Worm (Caenorhabditis elegans): ENCODE data around the gene vhp-1.
A peak's percentile ranks its signal among the peaks of the same experiment; 100 is the strongest.

vhp-1 gene

ce11 chrII:5330206-5330686 is 7.2 kb downstream of the vhp-1 start (continued):
- TF ChIP-seq ctbp-1 (GFP tag; IDR thresholded peaks at IDR 0.05) (no peak), ztf-11 (tag; optimal IDR thresholded peaks at IDR 0.05) (no peak), egl-27 (tag; optimal IDR thresholded peaks at IDR 0.05) (no peak), dmd-8 (GFP tag; IDR thresholded peaks at IDR 0.05) (no peak), saeg-2 (GFP tag; IDR thresholded peaks at IDR 0.05) (0 out of 2 replicates have a peak, but pooled peaks have one; percentile 42), ztf-7 (tag; optimal IDR thresholded peaks at IDR 0.05) (peak; percentile 52), arid-1 (GFP tag; conservative IDR thresholded peaks at IDR 0.05) (0 out of 2 replicates have a peak, but pooled peaks have one; percentile 22), nhr-41 (GFP tag; IDR thresholded peaks at IDR 0.05) (no peak), lin-39 (tag; optimal IDR thresholded peaks at IDR 0.05) (no peak), rbr-2 (tag; optimal IDR thresholded peaks at IDR 0.05) (peak; percentile 68), nhr-48 (tag; optimal IDR thresholded peaks at IDR 0.05) (peak; percentile 90), mdt-29 (GFP tag; IDR thresholded peaks at IDR 0.05) (peak; percentile 59; the same call in 1 of the 2 replicates), nhr-10 (tag; optimal IDR thresholded peaks at IDR 0.05) (peak; percentile 61), nhr-28 (tag; optimal IDR thresholded peaks at IDR 0.05) (peak; percentile 88), daf-12 (tag; optimal IDR thresholded peaks at IDR 0.05) (no peak), hlh-30 (tag; optimal IDR thresholded peaks at IDR 0.05; ENCODE audit: insufficient read depth) (peak; percentile 94), F44E2.7 (GFP tag; IDR thresholded peaks at IDR 0.05) (no peak), lir-3 (tag; optimal IDR thresholded peaks at IDR 0.05) (no peak), gei-8 (GFP tag; optimal IDR thresholded peaks at IDR 0.05) (peak; percentile 67), unc-62 (GFP tag; optimal IDR thresholded peaks at IDR 0.05 in 1 of 2) (peak; percentile 64 to 100), unc-62 (tag; optimal IDR thresholded peaks at IDR 0.05) (no peak), nhr-6 (tag; optimal IDR thresholded peaks at IDR 0.05) (no peak), nhr-237 (tag; optimal IDR thresholded peaks at IDR 0.05) (no peak), lsy-2 (tag; optimal IDR thresholded peaks at IDR 0.05) (peak; percentile 67 to 86), spr-1 (tag; optimal IDR thresholded peaks at IDR 0.05) (no peak), F37D6.2 (tag; optimal IDR thresholded peaks at IDR 0.05) (no peak), ces-1 (GFP tag; optimal IDR thresholded peaks at IDR 0.05) (no peak), zfp-3 (GFP tag; conservative IDR thresholded peaks at IDR 0.05) (0 out of 2 replicates have a peak, but pooled peaks have one; percentile 27), madf-9 (GFP tag; conservative IDR thresholded peaks at IDR 0.05) (0 out of 2 replicates have a peak, but pooled peaks have one; percentile 60), ZK546.5 (tag; optimal IDR thresholded peaks at IDR 0.05) (no peak), dmd-9 (GFP tag; IDR thresholded peaks at IDR 0.05) (no peak), daf-19 (GFP tag; conservative IDR thresholded peaks at IDR 0.05) (no peak), php-3 (GFP tag; IDR thresholded peaks at IDR 0.05) (peak; percentile 89), zfp-2 (tag; optimal IDR thresholded peaks at IDR 0.05) (no peak), D1046.2 (GFP tag; IDR thresholded peaks at IDR 0.05) (no peak), jun-1 (tag; optimal IDR thresholded peaks at IDR 0.05) (peak; percentile 72), snpc-1.2 (GFP tag; IDR thresholded peaks at IDR 0.05) (no peak), lin-38 (GFP tag; IDR thresholded peaks at IDR 0.05) (peak; percentile 36), R02D3.7 (tag; optimal IDR thresholded peaks at IDR 0.05) (no peak), nhr-77 (tag; optimal IDR thresholded peaks at IDR 0.05) (peak; percentile 76), snpc-4 (tag; optimal IDR thresholded peaks at IDR 0.05) (no peak), ceh-20 (GFP tag; IDR thresholded peaks at IDR 0.05) (peak; percentile 77), aha-1 (tag) (peak; percentile 77), mes-2 (tag; optimal IDR thresholded peaks at IDR 0.05; ENCODE audit: poor library complexity, severe bottlenecking) (peak; percentile 67), T20F7.1 (GFP tag; optimal IDR thresholded peaks at IDR 0.05) (peak; percentile 64), ama-1 (optimal IDR thresholded peaks at IDR 0.05) (no peak), dmd-6 (GFP tag; IDR thresholded peaks at IDR 0.05) (peak; percentile 98), pha-4 (GFP tag; IDR thresholded peaks at IDR 0.05) (peak; percentile 74; the same call in 1 of the 2 replicates), pha-4 (tag; optimal IDR thresholded peaks at IDR 0.05) (peak; percentile 57), nhr-76 (tag; optimal IDR thresholded peaks at IDR 0.05) (peak; percentile 41), hlh-11 (tag; optimal IDR thresholded peaks at IDR 0.05) (peak; percentile 97), tag-97 (GFP tag; IDR thresholded peaks at IDR 0.05) (no peak), nhr-42 (GFP tag; IDR thresholded peaks at IDR 0.05) (no peak)
